Fruit fly (Drosophila melanogaster) whole organism: ENCODE results near the gene CG10013.

Source experiments
- CG8478 ChIP-seq: fragments of >200 bp; optimal IDR thresholded peaks from 2 replicates; lab custom pipeline; 2018; ENCODE audit warnings: inconsistent platforms
- Dll ChIP-seq: fragments of >200 bp; optimal IDR thresholded peaks from 2 replicates; lab custom pipeline; 2017
- EcR ChIP-seq, 2 experiments: fragments of >200 bp; optimal IDR thresholded peaks; 2 replicates each; lab custom pipeline; 2017; ENCODE audit warnings: missing biosample characterization in 2 of 2, missing genetic modification characterization in 2 of 2, missing genetic modification reagents in 2 of 2
- pan ChIP-seq: fragments of >200 bp; optimal IDR thresholded peaks from 2 replicates; lab custom pipeline; 2017
- psq ChIP-seq: fragments of >200 bp; optimal IDR thresholded peaks from 2 replicates; lab custom pipeline; 2017
- usp ChIP-seq: fragments of >200 bp; optimal IDR thresholded peaks from 2 replicates; lab custom pipeline; 2017; ENCODE audit warnings: missing biosample characterization, missing genetic modification characterization, mixed read lengths

The CG10013 gene

dm6 chr3R:12314236-12314635, 9.1 kb upstream of the CG10013 start:
- TF ChIP-seq EcR (GFP tag; optimal IDR thresholded peaks at IDR 0.05; lab: Kevin White, UChicago) (no peak), pan (lab: Kevin White, UChicago) (no peak), psq (no peak)

- TF ChIP-seq Dll (lab: Kevin White, UChicago) (no peak), pan (lab: Kevin White, UChicago) (no peak), usp (GFP tag; lab: Kevin White, UChicago) (no peak), CG8478 (no peak), psq (no peak), EcR (GFP tag; optimal IDR thresholded peaks at IDR 0.05; lab: Kevin White, UChicago) (no peak)
These were observed 7.9 kb upstream of the CG10013 start for dm6 chr3R:12315455-12315854.

dm6 chr3R:12316420-12316819, 6.9 kb upstream of the CG10013 start:
- TF ChIP-seq pan (lab: Kevin White, UChicago) (no peak), Dll (lab: Kevin White, UChicago) (no peak), usp (GFP tag; lab: Kevin White, UChicago) (no peak), psq (no peak)

dm6 chr3R:12317325-12317724, 6.0 kb upstream of the CG10013 start:
- no peak for TF ChIP-seq usp (GFP tag; lab: Kevin White, UChicago)

dm6 chr3R:12326855-12327254, 3.5 kb downstream of the CG10013 start:
- TF ChIP-seq CG8478 (no peak), pan (lab: Kevin White, UChicago) (no peak), Dll (lab: Kevin White, UChicago) (no peak), psq (no peak), usp (GFP tag; lab: Kevin White, UChicago) (no peak), EcR (GFP tag; optimal IDR thresholded peaks at IDR 0.05; lab: Kevin White, UChicago) (no peak)

dm6 chr3R:12329827-12330226, 6.5 kb downstream of the CG10013 start:
- TF ChIP-seq EcR (GFP tag; optimal IDR thresholded peaks at IDR 0.05; lab: Kevin White, UChicago) (no peak), Dll (lab: Kevin White, UChicago) (no peak), CG8478 (no peak), usp (GFP tag; lab: Kevin White, UChicago) (no peak), psq (no peak), pan (lab: Kevin White, UChicago) (no peak)

dm6 chr3R:12341374-12341773, 18.1 kb downstream of the CG10013 start, which contains the start of gene Sgsf:
TSS of gene Sgsf (plus strand) at chr3R:12341674.
- no peak for TF ChIP-seq psq
- TF ChIP-seq Dll (lab: Kevin White, UChicago) = no peak
- TF ChIP-seq pan (lab: Kevin White, UChicago) = no peak
- TF ChIP-seq usp (GFP tag; lab: Kevin White, UChicago) = no peak
- no peak for TF ChIP-seq EcR (GFP tag; optimal IDR thresholded peaks at IDR 0.05; lab: Kevin White, UChicago)
- no peak for TF ChIP-seq CG8478

dm6 chr3R:12344914-12345549, 21.7 kb downstream of the CG10013 start:
- TF ChIP-seq EcR (GFP tag; optimal IDR thresholded peaks at IDR 0.05; lab: Kevin White, UChicago) = no peak
- no peak for TF ChIP-seq psq
- no peak for TF ChIP-seq Dll (lab: Kevin White, UChicago)
- TF ChIP-seq CG8478 = no peak
- no peak for TF ChIP-seq pan (lab: Kevin White, UChicago)
- no peak for TF ChIP-seq usp (GFP tag; lab: Kevin White, UChicago)

- TF ChIP-seq Dll (lab: Kevin White, UChicago) = no peak
- no peak for TF ChIP-seq psq
- no peak for TF ChIP-seq EcR (GFP tag; optimal IDR thresholded peaks at IDR 0.05; lab: Kevin White, UChicago)
- no peak for TF ChIP-seq CG8478
- no peak for TF ChIP-seq pan (lab: Kevin White, UChicago)
- no peak for TF ChIP-seq usp (GFP tag; lab: Kevin White, UChicago)
These were observed 22.7 kb downstream of the CG10013 start for dm6 chr3R:12345989-12346388.

dm6 chr3R:12347659-12348058, 24.3 kb downstream of the CG10013 start:
- TF ChIP-seq pan (lab: Kevin White, UChicago) = no peak
- TF ChIP-seq Dll (lab: Kevin White, UChicago) = no peak
- no peak for TF ChIP-seq CG8478
- TF ChIP-seq EcR (GFP tag; optimal IDR thresholded peaks at IDR 0.05; lab: Kevin White, UChicago) = no peak
- TF ChIP-seq psq = no peak
- TF ChIP-seq usp (GFP tag; lab: Kevin White, UChicago) = no peak

- TF ChIP-seq psq (no peak), Dll (lab: Kevin White, UChicago) (no peak), CG8478 (no peak), usp (GFP tag; lab: Kevin White, UChicago) (no peak), EcR (GFP tag; optimal IDR thresholded peaks at IDR 0.05; lab: Kevin White, UChicago) (no peak), pan (lab: Kevin White, UChicago) (no peak)
These were observed 27.2 kb downstream of the CG10013 start, which contains the start of gene CG10038 for dm6 chr3R:12350497-12350896. TSS of gene CG10038 (minus strand) at chr3R:12350644.

dm6 chr3R:12352003-12352402, 28.7 kb downstream of the CG10013 start, which contains the start of gene CG10041:
TSS of gene CG10041 (minus strand) at chr3R:12352103.
- TF ChIP-seq CG8478 (no peak), pan (lab: Kevin White, UChicago) (no peak), EcR (GFP tag; optimal IDR thresholded peaks at IDR 0.05; lab: Kevin White, UChicago) (no peak), Dll (lab: Kevin White, UChicago) (no peak), psq (no peak), usp (GFP tag; lab: Kevin White, UChicago) (no peak)

dm6 chr3R:12356044-12356443, 32.7 kb downstream of the CG10013 start, which contains the start of gene MBD-R2:
TSS of gene MBD-R2 (minus strand) at chr3R:12356265.
- TF ChIP-seq Dll (lab: Kevin White, UChicago) = no peak
- no peak for TF ChIP-seq CG8478
- TF ChIP-seq psq = no peak
- TF ChIP-seq pan (lab: Kevin White, UChicago) = no peak
- no peak for TF ChIP-seq EcR (GFP tag; optimal IDR thresholded peaks at IDR 0.05; lab: Kevin White, UChicago)
- no peak for TF ChIP-seq usp (GFP tag; lab: Kevin White, UChicago)
